Worm (Caenorhabditis elegans) whole organism, mixed stage, embryonic: ENCODE measurements around the gene Y22D7AR.2.

Experiments
- lin-13 ChIP-seq: fragments of 150-350 bp; optimal IDR thresholded peaks from 2 replicates; lab custom pipeline; 2014; ENCODE audit warnings: missing biosample characterization, missing genetic modification characterization
- lsy-2 ChIP-seq: fragments of 150-350 bp; optimal IDR thresholded peaks from 2 replicates; lab custom pipeline; 2014; ENCODE audit warnings: missing biosample characterization, missing genetic modification characterization
- mab-5 ChIP-seq: fragments of 150-350 bp; optimal IDR thresholded peaks from 2 replicates; lab custom pipeline; 2014; ENCODE audit warnings: missing biosample characterization, missing genetic modification characterization
- mls-2 ChIP-seq: sonication (generic microtip); optimal IDR thresholded peaks from 2 replicates; lab custom pipeline; 2016; ENCODE audit warnings: mild to moderate bottlenecking, missing genetic modification characterization, moderate library complexity, missing compliant biosample characterization
- nhr-76 ChIP-seq: sonication (generic microtip); optimal IDR thresholded peaks from 2 replicates; lab custom pipeline; 2017; ENCODE audit warnings: missing biosample characterization, missing genetic modification characterization
- pha-4 ChIP-seq: fragments of 150-350 bp; optimal IDR thresholded peaks from 2 replicates; lab custom pipeline; 2018; ENCODE audit warnings: missing biosample characterization, missing genetic modification reagents, missing genetic modification characterization
- snpc-4 ChIP-seq: fragments of 150-350 bp; optimal IDR thresholded peaks from 2 replicates; lab custom pipeline; 2014; ENCODE audit warnings: missing biosample characterization, missing genetic modification characterization
- sptf-1 ChIP-seq: sonication (generic microtip); optimal IDR thresholded peaks from 2 replicates; lab custom pipeline; 2017; ENCODE audit warnings: mild to moderate bottlenecking, missing genetic modification characterization, moderate library complexity, missing compliant biosample characterization
- unc-39 ChIP-seq: fragments of 150-350 bp; optimal IDR thresholded peaks from 2 replicates; lab custom pipeline; 2014; ENCODE audit warnings: missing biosample characterization, missing genetic modification characterization
- unc-62 ChIP-seq: fragments of 150-350 bp; optimal IDR thresholded peaks from 2 replicates; lab custom pipeline; 2014; ENCODE audit warnings: missing biosample characterization, missing genetic modification reagents, missing genetic modification characterization
- ztf-11 ChIP-seq: fragments of 150-350 bp; optimal IDR thresholded peaks from 2 replicates; lab custom pipeline; 2014; ENCODE audit warnings: missing biosample characterization, missing genetic modification characterization

ce11 chrIII:1698842-1699241 is 6.9 kb upstream of the Y22D7AR.2 start, which contains the start of gene fbxa-74:
- TF ChIP-seq unc-39 (tag; lab: Kevin White, UChicago) (no peak), sptf-1 (tag; lab: Kevin White, UChicago) (no peak), nhr-76 (no peak), ztf-11 (no peak), lin-13 (tag; lab: Kevin White, UChicago) (no peak), snpc-4 (tag; lab: Kevin White, UChicago) (no peak), unc-62 (GFP tag; lab: Kevin White, UChicago) (no peak), mls-2 (tag; lab: Kevin White, UChicago) (no peak), lsy-2 (no peak), mab-5 (tag; lab: Kevin White, UChicago) (no peak), pha-4 (no peak)
